Fruit fly (Drosophila melanogaster): ENCODE measurements around the gene Or10a.

The Or10a gene

dm6 chrX:11454189-11454882 is 37.1 kb upstream of the Or10a start, which contains the start of the genes Evi5 and HP5 (continued):
- TF ChIP-seq fd96Cb (tag; optimal IDR thresholded peaks at IDR 0.05) (no peak), gt (GFP tag; IDR thresholded peaks at IDR 0.05) (no peak), cad (GFP tag; optimal IDR thresholded peaks at IDR 0.05) (no peak), Optix (GFP tag; IDR thresholded peaks at IDR 0.05) (no peak), tx (GFP tag; optimal IDR thresholded peaks at IDR 0.05) (no peak), CG4617 (GFP tag; optimal IDR thresholded peaks at IDR 0.05; ENCODE audit: borderline replicate concordance) (no peak), CG30020 (tag; optimal IDR thresholded peaks at IDR 0.05) (peak; percentile 60), Bteb2 (GFP tag; optimal IDR thresholded peaks at IDR 0.05) (no peak), CG16815 (GFP tag; optimal IDR thresholded peaks at IDR 0.05) (no peak), zfh1 (GFP tag; IDR thresholded peaks at IDR 0.05) (peak; percentile 61; the same call in 1 of the 3 replicates), CG32532 (GFP tag; IDR thresholded peaks at IDR 0.05) (peak; percentile 71), lmd (GFP tag; IDR thresholded peaks at IDR 0.05) (peak; percentile 76), CG17912 (GFP tag; optimal IDR thresholded peaks at IDR 0.05) (no peak), sqz (GFP tag; optimal IDR thresholded peaks at IDR 0.05) (peak; percentile 70), seq (GFP tag; IDR thresholded peaks at IDR 0.05) (no peak), CG10321 (GFP tag; IDR thresholded peaks at IDR 0.05) (no peak), CG6654 (GFP tag; optimal IDR thresholded peaks at IDR 0.05) (no peak), Nf-YA (GFP tag; IDR thresholded peaks at IDR 0.05) (no peak), YL-1 (GFP tag; optimal IDR thresholded peaks at IDR 0.05) (no peak), Trl (optimal IDR thresholded peaks at IDR 0.05) (no peak), Trl (GFP tag; optimal IDR thresholded peaks at IDR 0.05) (peak; percentile 67), CG12155 (GFP tag; optimal IDR thresholded peaks at IDR 0.05) (peak; percentile 44), sr (GFP tag; IDR thresholded peaks at IDR 0.05) (no peak), ttk (GFP tag; IDR thresholded peaks at IDR 0.05) (no peak; the same call in 1 of the 2 replicates), CG12659 (GFP tag; optimal IDR thresholded peaks at IDR 0.05) (peak; percentile 73), fd3F (GFP tag; optimal IDR thresholded peaks at IDR 0.05) (no peak), Xrp1 (GFP tag; IDR thresholded peaks at IDR 0.05) (peak; percentile 55), tap (tag; optimal IDR thresholded peaks at IDR 0.05) (no peak), B-H1 (GFP tag; IDR thresholded peaks at IDR 0.05) (peak; percentile 40; the same call in 1 of the 3 replicates), CG7987 (GFP tag; optimal IDR thresholded peaks at IDR 0.05) (no peak), Sry-β (GFP tag; optimal IDR thresholded peaks at IDR 0.05) (no peak), knrl (GFP tag; IDR thresholded peaks at IDR 0.05; ENCODE audit: partially characterized antibody) (peak; percentile 59), br (optimal IDR thresholded peaks at IDR 0.05) (no peak), Dll (GFP tag; IDR thresholded peaks at IDR 0.05; ENCODE audit: partially characterized antibody) (peak; percentile 47; the same call in 2 of the 4 replicates), lab (GFP tag; optimal IDR thresholded peaks at IDR 0.05) (peak; percentile 36), CG8924 (tag; optimal IDR thresholded peaks at IDR 0.05) (peak; percentile 14), hbn (GFP tag; IDR thresholded peaks at IDR 0.05; ENCODE audit: partially characterized antibody) (peak; percentile 26; the same call in 1 of the 2 replicates), CG3163 (GFP tag; optimal IDR thresholded peaks at IDR 0.05) (no peak), Oaz (GFP tag; IDR thresholded peaks at IDR 0.05) (peak; percentile 21; the same call in 1 of the 2 replicates), CG18011 (GFP tag; optimal IDR thresholded peaks at IDR 0.05) (no peak), dmrt99B (tag; optimal IDR thresholded peaks at IDR 0.05) (peak; percentile 38), Dek (tag; optimal IDR thresholded peaks at IDR 0.05) (peak; percentile 18), CG43689 (GFP tag; IDR thresholded peaks at IDR 0.05) (no peak), CG8388 (GFP tag; optimal IDR thresholded peaks at IDR 0.05) (no peak), unpg (GFP tag; optimal IDR thresholded peaks at IDR 0.05) (peak; percentile 6), fu2 (GFP tag; optimal IDR thresholded peaks at IDR 0.05) (peak; percentile 41), phol (tag; optimal IDR thresholded peaks at IDR 0.05) (peak; percentile 63), Jarid2 (GFP tag; optimal IDR thresholded peaks at IDR 0.05) (peak; percentile 63), Nf-YB (GFP tag; optimal IDR thresholded peaks at IDR 0.05) (no peak), vfl (GFP tag; optimal IDR thresholded peaks at IDR 0.05) (no peak)
